Fruit fly (Drosophila melanogaster) whole organism, embryonic: ENCODE data around the gene dyl.

ENCODE experiments used
- Adf1 ChIP-seq: fragments of 200-800 bp; sonication (Bioruptor generic); IDR thresholded peaks from 2 replicates; pipeline ENCODE4 v1.3.6; 2022; ENCODE audit warnings: missing biosample characterization, missing genetic modification characterization
- CG12236 ChIP-seq: fragments of 200-800 bp; sonication (Bioruptor generic); optimal IDR thresholded peaks from 2 replicates; lab custom pipeline; 2016; ENCODE audit warnings: missing biosample characterization, missing genetic modification characterization
- CG12299 ChIP-seq: fragments of 200-800 bp; sonication (Bioruptor generic); optimal IDR thresholded peaks from 2 replicates; lab custom pipeline; 2018; ENCODE audit warnings: missing biosample characterization, mild to moderate bottlenecking, missing genetic modification characterization
- CG14710 ChIP-seq: fragments of 200-800 bp; sonication (Bioruptor generic); optimal IDR thresholded peaks from 3 replicates; lab custom pipeline; 2019; ENCODE audit warnings: missing biosample characterization, mild to moderate bottlenecking, missing genetic modification characterization, moderate library complexity
- CG15696 ChIP-seq: fragments of 200-800 bp; sonication (Bioruptor generic); optimal IDR thresholded peaks from 2 replicates; lab custom pipeline; 2019; ENCODE audit warnings: missing biosample characterization, mild to moderate bottlenecking, missing genetic modification characterization, moderate library complexity
- CG17361 ChIP-seq: fragments of 200-800 bp; sonication (Bioruptor generic); IDR thresholded peaks from 3 replicates; pipeline ENCODE4 v1.3.6; 2022; ENCODE audit warnings: missing biosample characterization, missing genetic modification characterization
- CG17612 ChIP-seq: fragments of 200-800 bp; sonication (Bioruptor generic); IDR thresholded peaks from 2 replicates; pipeline ENCODE4 v1.3.6; 2022; ENCODE audit warnings: missing biosample characterization, missing genetic modification characterization
- CG18011 ChIP-seq: fragments of 200-800 bp; sonication (Bioruptor generic); optimal IDR thresholded peaks from 2 replicates; lab custom pipeline; 2017; ENCODE audit warnings: missing biosample characterization, missing genetic modification characterization, mild to moderate bottlenecking, moderate library complexity, missing genotype
- CG1832 ChIP-seq: fragments of 200-800 bp; sonication (Bioruptor generic); optimal IDR thresholded peaks from 2 replicates; lab custom pipeline; 2017; ENCODE audit warnings: missing biosample characterization, mild to moderate bottlenecking, missing genetic modification characterization, inconsistent platforms
- CG18764 ChIP-seq: fragments of 200-800 bp; sonication (Bioruptor generic); optimal IDR thresholded peaks from 3 replicates; lab custom pipeline; 2016; ENCODE audit warnings: missing biosample characterization, missing genetic modification characterization
- CG2116 ChIP-seq: fragments of 200-800 bp; sonication (Bioruptor generic); optimal IDR thresholded peaks from 3 replicates; lab custom pipeline; 2018; ENCODE audit warnings: missing biosample characterization, mild to moderate bottlenecking, missing genetic modification characterization
- CG2678 ChIP-seq: fragments of 200-800 bp; sonication (Bioruptor generic); optimal IDR thresholded peaks from 3 replicates; lab custom pipeline; 2019; ENCODE audit warnings: missing biosample characterization, mild to moderate bottlenecking, missing genetic modification characterization, moderate library complexity
- CG4404 ChIP-seq: fragments of 200-800 bp; sonication (Bioruptor generic); IDR thresholded peaks from 2 replicates; pipeline ENCODE4 v1.3.6; 2022; ENCODE audit warnings: missing biosample characterization, missing genetic modification characterization
- CG4617 ChIP-seq: fragments of 200-800 bp; sonication (Bioruptor generic); optimal IDR thresholded peaks from 3 replicates; lab custom pipeline; 2016; ENCODE audit warnings: missing biosample characterization, missing genetic modification characterization, borderline replicate concordance
- CG6765 ChIP-seq: fragments of 200-800 bp; sonication (Bioruptor generic); optimal IDR thresholded peaks from 3 replicates; lab custom pipeline; 2017; ENCODE audit warnings: missing biosample characterization, mild to moderate bottlenecking, missing genetic modification characterization
- CG7271 ChIP-seq: fragments of 200-800 bp; sonication (Bioruptor generic); optimal IDR thresholded peaks from 2 replicates; lab custom pipeline; 2018; ENCODE audit warnings: missing biosample characterization, mild to moderate bottlenecking, missing genetic modification characterization, moderate library complexity
- CG7786 ChIP-seq: fragments of 200-800 bp; sonication (Bioruptor generic); optimal IDR thresholded peaks from 2 replicates; lab custom pipeline; 2016; ENCODE audit warnings: missing biosample characterization, missing genetic modification characterization
- CG8089 ChIP-seq: fragments of 200-800 bp; sonication (Bioruptor generic); optimal IDR thresholded peaks from 3 replicates; lab custom pipeline; 2016; ENCODE audit warnings: missing biosample characterization, missing genetic modification characterization
- CG8388 ChIP-seq: fragments of 200-800 bp; sonication (Bioruptor generic); optimal IDR thresholded peaks from 2 replicates; lab custom pipeline; 2019; ENCODE audit warnings: missing biosample characterization, mild to moderate bottlenecking, missing genetic modification characterization, moderate library complexity
- CG9609 ChIP-seq: fragments of 200-800 bp; sonication (Bioruptor generic); optimal IDR thresholded peaks from 3 replicates; lab custom pipeline; 2016; ENCODE audit warnings: missing biosample characterization, missing genetic modification characterization
- Chrac-16 ChIP-seq: fragments of 200-800 bp; sonication (Bioruptor generic); optimal IDR thresholded peaks from 3 replicates; lab custom pipeline; 2016; ENCODE audit warnings: missing biosample characterization, missing genetic modification characterization
- Fer2 ChIP-seq: fragments of 200-800 bp; sonication (Bioruptor generic); optimal IDR thresholded peaks from 2 replicates; lab custom pipeline; 2018; ENCODE audit warnings: missing biosample characterization, mild to moderate bottlenecking, missing genetic modification characterization, moderate library complexity
- GATAe ChIP-seq: fragments of 200-800 bp; sonication (Bioruptor generic); conservative IDR thresholded peaks from 2 replicates; pipeline ENCODE4 v1.3.6; 2022; ENCODE audit warnings: missing biosample characterization, missing genetic modification characterization
- HLH54F ChIP-seq: fragments of 200-800 bp; sonication (Bioruptor generic); optimal IDR thresholded peaks from 3 replicates; lab custom pipeline; 2016; ENCODE audit warnings: missing biosample characterization, missing genetic modification characterization
- Max ChIP-seq: fragments of 200-800 bp; sonication (Bioruptor generic); optimal IDR thresholded peaks from 2 replicates; lab custom pipeline; 2016; ENCODE audit warnings: missing biosample characterization, mild to moderate bottlenecking, missing genetic modification characterization
- NC2β ChIP-seq: fragments of 200-800 bp; sonication (Bioruptor generic); optimal IDR thresholded peaks from 2 replicates; lab custom pipeline; 2016; ENCODE audit warnings: missing biosample characterization, missing genetic modification characterization
- NFAT ChIP-seq: fragments of 200-800 bp; sonication (Bioruptor generic); IDR thresholded peaks from 2 replicates; pipeline ENCODE4 v1.3.6; 2022; ENCODE audit warnings: missing biosample characterization, missing genetic modification characterization
- NK7.1 ChIP-seq: fragments of 200-800 bp; sonication (Bioruptor generic); optimal IDR thresholded peaks from 3 replicates; lab custom pipeline; 2016; ENCODE audit warnings: missing biosample characterization, missing genetic modification characterization
- Neu2 ChIP-seq: fragments of 200-800 bp; sonication (Bioruptor generic); optimal IDR thresholded peaks from 3 replicates; lab custom pipeline; 2016; ENCODE audit warnings: missing biosample characterization, missing genetic modification characterization, borderline replicate concordance
- Opbp ChIP-seq: fragments of 200-800 bp; sonication (Bioruptor generic); IDR thresholded peaks from 3 replicates; pipeline ENCODE4 v1.3.6; 2022; ENCODE audit warnings: missing biosample characterization, missing genetic modification characterization; ENCODE audit not compliant: partially characterized antibody
- Taf1 ChIP-seq: fragments of 200-800 bp; sonication (Bioruptor generic); IDR thresholded peaks from 2 replicates; pipeline ENCODE4 v1.3.6; 2022; ENCODE audit warnings: missing biosample characterization, missing genetic modification characterization
- ac ChIP-seq: fragments of 200-800 bp; sonication (Bioruptor generic); optimal IDR thresholded peaks from 3 replicates; lab custom pipeline; 2017; ENCODE audit warnings: missing biosample characterization, mild to moderate bottlenecking, missing genetic modification characterization
- ase ChIP-seq: fragments of 200-800 bp; sonication (Bioruptor generic); IDR thresholded peaks from 3 replicates; pipeline ENCODE4 v1.3.6; 2022; ENCODE audit warnings: missing biosample characterization, missing genetic modification characterization
- bbx ChIP-seq: fragments of 200-800 bp; sonication (Bioruptor generic); IDR thresholded peaks from 2 replicates; pipeline ENCODE4 v1.3.6; 2022; ENCODE audit warnings: missing biosample characterization, missing genetic modification characterization; ENCODE audit not compliant: partially characterized antibody
- chif ChIP-seq, 2 experiments: fragments of 200-800 bp; sonication (Bioruptor generic); optimal IDR thresholded peaks; 3 replicates each; lab custom pipeline; 2016; ENCODE audit warnings: missing biosample characterization in 2 of 2, missing genetic modification characterization in 2 of 2
- crp ChIP-seq, 2 experiments: fragments of 200-800 bp; sonication (Bioruptor generic); optimal IDR thresholded peaks; 2 replicates in 1 of 2; 3 replicates in 1 of 2; lab custom pipeline; 2017; ENCODE audit warnings: missing biosample characterization in 2 of 2, missing genetic modification characterization in 2 of 2, mild to moderate bottlenecking in 1 of 2, moderate library complexity in 1 of 2
- ewg ChIP-seq: fragments of 200-800 bp; sonication (Bioruptor generic); optimal IDR thresholded peaks from 3 replicates; lab custom pipeline; 2017; ENCODE audit warnings: mild to moderate bottlenecking, missing biosample characterization, missing genetic modification reagents, missing genetic modification characterization
- gcm ChIP-seq: fragments of 200-800 bp; sonication (Bioruptor generic); optimal IDR thresholded peaks from 2 replicates; lab custom pipeline; 2019; ENCODE audit warnings: missing biosample characterization, mild to moderate bottlenecking, missing genetic modification characterization, moderate library complexity
- grau ChIP-seq: fragments of 200-800 bp; optimal IDR thresholded peaks from 3 replicates; lab custom pipeline; 2019; ENCODE audit warnings: missing biosample characterization, mild to moderate bottlenecking, missing genetic modification characterization, moderate library complexity
- gsb-n ChIP-seq: fragments of 200-800 bp; sonication (Bioruptor generic); optimal IDR thresholded peaks from 3 replicates; lab custom pipeline; 2018; ENCODE audit warnings: missing biosample characterization, mild to moderate bottlenecking, missing genetic modification characterization
- inv ChIP-seq: fragments of 200-800 bp; sonication (Bioruptor generic); IDR thresholded peaks from 2 replicates; pipeline ENCODE4 v1.3.6; 2022; ENCODE audit warnings: missing biosample characterization, missing genetic modification characterization; ENCODE audit not compliant: partially characterized antibody
- kay ChIP-seq: fragments of 200-800 bp; sonication (Bioruptor generic); optimal IDR thresholded peaks from 2 replicates; lab custom pipeline; 2016; ENCODE audit warnings: missing biosample characterization, missing genetic modification characterization
- lilli ChIP-seq: fragments of 200-800 bp; sonication (Bioruptor generic); optimal IDR thresholded peaks from 3 replicates; lab custom pipeline; 2016; ENCODE audit warnings: missing biosample characterization, missing genetic modification characterization
- mam ChIP-seq: fragments of 200-800 bp; sonication (Bioruptor generic); optimal IDR thresholded peaks from 3 replicates; lab custom pipeline; 2016; ENCODE audit warnings: missing biosample characterization, missing genetic modification characterization
- pros ChIP-seq: fragments of 200-800 bp; sonication (Bioruptor generic); optimal IDR thresholded peaks from 3 replicates; lab custom pipeline; 2019; ENCODE audit warnings: missing biosample characterization, mild to moderate bottlenecking, missing genetic modification characterization, moderate library complexity
- salm ChIP-seq: fragments of 200-800 bp; sonication (Bioruptor generic); optimal IDR thresholded peaks from 2 replicates; lab custom pipeline; 2018; ENCODE audit warnings: missing biosample characterization, mild to moderate bottlenecking, missing genetic modification characterization
- seq ChIP-seq: fragments of 200-800 bp; sonication (Bioruptor generic); IDR thresholded peaks from 2 replicates; pipeline ENCODE4 v1.3.6; 2022; ENCODE audit warnings: missing biosample characterization, missing genetic modification characterization
- sug ChIP-seq: fragments of 200-800 bp; optimal IDR thresholded peaks from 2 replicates; lab custom pipeline; 2019; ENCODE audit warnings: missing biosample characterization, mild to moderate bottlenecking, missing genetic modification characterization, moderate library complexity
- toy ChIP-seq: fragments of 200-800 bp; sonication (Bioruptor generic); IDR thresholded peaks from 2 replicates; pipeline ENCODE4 v1.3.6; 2022; ENCODE audit warnings: missing biosample characterization, missing genetic modification characterization
- vvl ChIP-seq: fragments of 200-800 bp; sonication (Bioruptor generic); IDR thresholded peaks from 2 replicates; pipeline ENCODE4 v1.3.6; 2022; ENCODE audit warnings: missing biosample characterization, missing genetic modification characterization

Gene dyl

dm6 chr3L:4292120-4292697 lies 15.3 kb downstream of the dyl start, which contains the start of the genes CG15012 and Fdx2 (continued):
- TF ChIP-seq NFAT (GFP tag; lab: Robert Waterston, UW) (no peak), CG6765 (GFP tag; lab: Kevin White, UChicago) (no peak), CG4404 (GFP tag; lab: Robert Waterston, UW) (no peak), lilli (peak; percentile 31), chif (GFP tag; optimal IDR thresholded peaks at IDR 0.05; lab: Kevin White, UChicago) (peak in 1 of 2 experiments; percentile 21), grau (tag; lab: Kevin White, UChicago) (peak; percentile 41), GATAe (GFP tag; lab: Robert Waterston, UW) (no peak), Chrac-16 (GFP tag; lab: Kevin White, UChicago) (peak; percentile 1), Max (GFP tag; lab: Kevin White, UChicago) (no peak), Opbp (GFP tag; lab: Robert Waterston, UW) (peak; percentile 36; the same call in 1 of the 3 replicates), mam (GFP tag; lab: Kevin White, UChicago) (peak; percentile 46), CG2116 (GFP tag; lab: Kevin White, UChicago) (peak; percentile 97), Neu2 (GFP tag; lab: Kevin White, UChicago) (no peak), seq (GFP tag; lab: Robert Waterston, UW) (no peak), NC2β (GFP tag; lab: Kevin White, UChicago) (peak; percentile 23), Adf1 (GFP tag; lab: Robert Waterston, UW) (no peak), CG14710 (peak; percentile 91), CG17361 (GFP tag; lab: Robert Waterston, UW) (peak; percentile 54; the same call in 2 of the 3 replicates), toy (GFP tag; lab: Robert Waterston, UW) (no peak), CG18011 (GFP tag; lab: Kevin White, UChicago) (no peak), CG7786 (GFP tag; lab: Kevin White, UChicago) (no peak), kay (peak; percentile 28), Taf1 (GFP tag; lab: Robert Waterston, UW) (no peak), CG15696 (tag; lab: Kevin White, UChicago) (peak; percentile 21), CG2678 (tag; lab: Kevin White, UChicago) (peak; percentile 21), CG1832 (no peak), NK7.1 (no peak), CG9609 (GFP tag; lab: Kevin White, UChicago) (peak; percentile 32), crp (GFP tag; optimal IDR thresholded peaks at IDR 0.05; lab: Kevin White, UChicago) (peak in 1 of 2 experiments; percentile 29), ewg (GFP tag; lab: Kevin White, UChicago) (no peak), CG8388 (GFP tag; lab: Kevin White, UChicago) (no peak), CG17612 (GFP tag; lab: Robert Waterston, UW) (no peak), Fer2 (tag; lab: Kevin White, UChicago) (no peak), salm (tag; lab: Kevin White, UChicago) (no peak), CG12299 (peak; percentile 15), pros (GFP tag; lab: Kevin White, UChicago) (no peak), vvl (peak; percentile 59), HLH54F (GFP tag; lab: Kevin White, UChicago) (peak; percentile 22), CG8089 (GFP tag; lab: Kevin White, UChicago) (no peak), sug (tag; lab: Kevin White, UChicago) (peak; percentile 27), ac (GFP tag; lab: Kevin White, UChicago) (no peak), ase (GFP tag; lab: Robert Waterston, UW) (no peak), inv (GFP tag; lab: Robert Waterston, UW) (no peak), CG4617 (GFP tag; lab: Kevin White, UChicago) (peak; percentile 96), CG7271 (tag; lab: Kevin White, UChicago) (no peak), gcm (no peak), gsb-n (tag; lab: Kevin White, UChicago) (no peak), CG12236 (GFP tag; lab: Kevin White, UChicago) (no peak), bbx (no peak), CG18764 (GFP tag; lab: Kevin White, UChicago) (no peak)
